Worm (Caenorhabditis elegans): ENCODE data around the gene F37H8.6.

F37H8.6 gene

ce11 chrII:11154957-11155356 is 22.3 kb downstream of the F37H8.6 start:
- TF ChIP-seq nhr-11 (tag; optimal IDR thresholded peaks at IDR 0.05) (no peak), crh-2 (tag; optimal IDR thresholded peaks at IDR 0.05) (peak; percentile 14)

- TF ChIP-seq blmp-1 (tag; optimal IDR thresholded peaks at IDR 0.05; ENCODE audit: insufficient read depth) (peak; percentile 13), gmeb-1 (tag; optimal IDR thresholded peaks at IDR 0.05) (no peak), unc-62 (GFP tag; optimal IDR thresholded peaks at IDR 0.05) (no peak), sem-4 (tag; optimal IDR thresholded peaks at IDR 0.05) (no peak), aly-2 (tag; optimal IDR thresholded peaks at IDR 0.05) (no peak), nhr-237 (tag; optimal IDR thresholded peaks at IDR 0.05) (no peak), C34F6.9 (tag; optimal IDR thresholded peaks at IDR 0.05) (no peak), fos-1 (tag; optimal IDR thresholded peaks at IDR 0.05) (peak; percentile 68), sma-3 (GFP tag; optimal IDR thresholded peaks at IDR 0.05) (no peak), egl-27 (tag; optimal IDR thresholded peaks at IDR 0.05) (no peak)
Measured at ce11 chrII:11153800-11154199, 23.5 kb downstream of the F37H8.6 start.

- TF ChIP-seq snpc-4 (tag; optimal IDR thresholded peaks at IDR 0.05) (no peak), unc-62 (GFP tag; optimal IDR thresholded peaks at IDR 0.05) (no peak), sma-9 (GFP tag; optimal IDR thresholded peaks at IDR 0.05) (peak; percentile 33), sma-9 (tag; optimal IDR thresholded peaks at IDR 0.05) (no peak), nhr-6 (tag; optimal IDR thresholded peaks at IDR 0.05) (no peak), crh-2 (tag; optimal IDR thresholded peaks at IDR 0.05) (no peak), lsy-2 (tag; optimal IDR thresholded peaks at IDR 0.05) (no peak), nhr-21 (tag; optimal IDR thresholded peaks at IDR 0.05) (no peak), peb-1 (tag; optimal IDR thresholded peaks at IDR 0.05) (no peak), nhr-237 (tag; optimal IDR thresholded peaks at IDR 0.05) (no peak), C34F6.9 (tag; optimal IDR thresholded peaks at IDR 0.05) (no peak), unc-39 (tag; optimal IDR thresholded peaks at IDR 0.05) (no peak), fos-1 (tag; optimal IDR thresholded peaks at IDR 0.05) (peak; percentile 55), egl-27 (tag; optimal IDR thresholded peaks at IDR 0.05) (no peak)
Measured at ce11 chrII:11153080-11153479, 24.2 kb downstream of the F37H8.6 start.

DNA sequence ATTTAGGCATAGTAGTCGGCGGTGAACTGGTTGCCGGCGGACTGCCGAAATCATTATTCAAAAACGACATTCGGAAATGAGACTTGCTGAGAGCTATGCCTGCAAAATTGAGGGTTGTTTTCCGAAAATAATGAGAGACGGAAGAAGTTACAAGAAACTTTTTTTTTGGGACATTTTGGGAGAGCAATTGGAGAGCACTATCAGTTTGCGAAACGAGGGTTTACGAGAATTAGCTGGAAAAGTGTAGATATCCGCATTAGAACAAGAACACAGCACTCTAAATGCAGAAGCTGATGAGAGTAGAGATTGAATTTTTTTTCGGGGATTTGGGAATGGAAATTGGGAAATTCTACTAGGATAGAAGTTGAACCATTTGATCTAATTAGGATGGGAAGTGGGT is 24.8 kb downstream of the F37H8.6 start, which contains the start of gene pqm-1:
pqm-1 (minus strand) TSS at position 101 of the 400 bp plus-strand sequence.
- TF ChIP-seq nhr-11 (tag; optimal IDR thresholded peaks at IDR 0.05) (no peak), aly-2 (tag; optimal IDR thresholded peaks at IDR 0.05) (no peak), gmeb-1 (tag; optimal IDR thresholded peaks at IDR 0.05) (no peak), lin-39 (tag; optimal IDR thresholded peaks at IDR 0.05) (no peak), Y55F3AM.14 (GFP tag; optimal IDR thresholded peaks at IDR 0.05) (no peak), ama-1 (optimal IDR thresholded peaks at IDR 0.05) (no peak), unc-39 (tag; optimal IDR thresholded peaks at IDR 0.05) (no peak), unc-62 (GFP tag; optimal IDR thresholded peaks at IDR 0.05) (no peak), crh-2 (tag; optimal IDR thresholded peaks at IDR 0.05) (no peak)

DNA sequence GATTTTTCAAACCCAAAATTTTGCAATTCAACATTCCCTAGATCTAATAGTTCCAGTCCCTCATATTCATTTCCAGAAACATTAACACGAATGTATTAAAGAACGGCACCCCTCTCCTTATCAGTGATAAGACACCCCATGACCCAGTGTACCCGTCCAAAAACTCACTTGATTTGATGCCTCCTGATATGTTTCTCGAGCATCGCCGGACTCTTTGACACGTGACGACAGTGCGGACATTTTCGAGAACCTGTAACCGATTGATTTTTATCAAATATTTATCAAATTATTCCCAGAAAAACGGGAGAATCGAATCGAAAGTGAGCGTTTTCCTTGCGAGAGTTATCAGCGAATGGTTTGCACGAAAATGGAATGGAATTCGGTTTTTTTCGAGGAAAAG is 26.3 kb downstream of the F37H8.6 start:
- peak; percentile 56 for TF ChIP-seq fos-1 (tag; optimal IDR thresholded peaks at IDR 0.05)
- no peak for TF ChIP-seq unc-62 (GFP tag; optimal IDR thresholded peaks at IDR 0.05)
- TF ChIP-seq ama-1 (optimal IDR thresholded peaks at IDR 0.05), result peak; percentile 0
- no peak for TF ChIP-seq lin-11 (tag; optimal IDR thresholded peaks at IDR 0.05)
- TF ChIP-seq lsy-2 (tag; optimal IDR thresholded peaks at IDR 0.05), result peak in 1 of 2 experiments; percentile 2
- TF ChIP-seq sma-9 (GFP tag; optimal IDR thresholded peaks at IDR 0.05), result peak; percentile 63
- TF ChIP-seq sma-9 (tag; optimal IDR thresholded peaks at IDR 0.05), result no peak
- TF ChIP-seq gmeb-1 (tag; optimal IDR thresholded peaks at IDR 0.05), result peak; percentile 53
- no peak for TF ChIP-seq ztf-1 (GFP tag; conservative IDR thresholded peaks at IDR 0.05)
- TF ChIP-seq crh-2 (tag; optimal IDR thresholded peaks at IDR 0.05), result peak; percentile 62
- TF ChIP-seq snpc-4 (tag; optimal IDR thresholded peaks at IDR 0.05), result no peak
- TF ChIP-seq sma-3 (GFP tag; optimal IDR thresholded peaks at IDR 0.05), result peak; percentile 40
- no peak for TF ChIP-seq nhr-23 (tag; optimal IDR thresholded peaks at IDR 0.05)
- TF ChIP-seq unc-39 (tag; optimal IDR thresholded peaks at IDR 0.05), result no peak
- no peak for TF ChIP-seq aly-2 (tag; optimal IDR thresholded peaks at IDR 0.05)
- TF ChIP-seq F13H6.1 (tag; optimal IDR thresholded peaks at IDR 0.05), result peak; percentile 69

- TF ChIP-seq fos-1 (tag; optimal IDR thresholded peaks at IDR 0.05), result peak; percentile 4
- no peak for TF ChIP-seq F13H6.1 (tag; optimal IDR thresholded peaks at IDR 0.05)
- peak; percentile 26 for TF ChIP-seq nhr-129 (tag; optimal IDR thresholded peaks at IDR 0.05)
- no peak for TF ChIP-seq nhr-21 (tag; optimal IDR thresholded peaks at IDR 0.05)
- peak; percentile 45 for TF ChIP-seq sma-9 (GFP tag; optimal IDR thresholded peaks at IDR 0.05)
- no peak for TF ChIP-seq sma-9 (tag; optimal IDR thresholded peaks at IDR 0.05)
- peak; percentile 40 for TF ChIP-seq gmeb-1 (tag; optimal IDR thresholded peaks at IDR 0.05)
- TF ChIP-seq skn-1 (tag; optimal IDR thresholded peaks at IDR 0.05), result no peak
- no peak for TF ChIP-seq sem-4 (tag; optimal IDR thresholded peaks at IDR 0.05)
- TF ChIP-seq lin-13 (GFP tag; optimal IDR thresholded peaks at IDR 0.05), result peak; percentile 8
- TF ChIP-seq dmd-4 (tag; optimal IDR thresholded peaks at IDR 0.05), result no peak
- no peak for TF ChIP-seq ztf-1 (GFP tag; conservative IDR thresholded peaks at IDR 0.05)
Measured at ce11 chrII:11149866-11150685, 27.2 kb downstream of the F37H8.6 start.

All from whole organism, L2 larva.